Fruit fly (Drosophila melanogaster) S2 (cell line): ENCODE data around the gene CG13627.

Source experiments
- CG8478 ChIP-seq: fragments of >200 bp; optimal IDR thresholded peaks from 2 replicates; lab custom pipeline; 2018
- CTCF ChIP-seq, 2 experiments: fragments of >200 bp; optimal IDR thresholded peaks; 2 replicates each; lab custom pipeline; 2018

dm6 chr3R:24663044-24663443 lies 49.5 kb upstream of the CG13627 start:
- TF ChIP-seq CTCF (optimal IDR thresholded peaks at IDR 0.05; lab: Kevin White, UChicago) (no peak), CG8478 (lab: Kevin White, UChicago) (no peak)
